Fruit fly (Drosophila melanogaster): ENCODE measurements around the gene Oatp74D.
A peak's percentile ranks its signal among the peaks of the same experiment; 100 is the strongest.

The Oatp74D gene

DNA sequence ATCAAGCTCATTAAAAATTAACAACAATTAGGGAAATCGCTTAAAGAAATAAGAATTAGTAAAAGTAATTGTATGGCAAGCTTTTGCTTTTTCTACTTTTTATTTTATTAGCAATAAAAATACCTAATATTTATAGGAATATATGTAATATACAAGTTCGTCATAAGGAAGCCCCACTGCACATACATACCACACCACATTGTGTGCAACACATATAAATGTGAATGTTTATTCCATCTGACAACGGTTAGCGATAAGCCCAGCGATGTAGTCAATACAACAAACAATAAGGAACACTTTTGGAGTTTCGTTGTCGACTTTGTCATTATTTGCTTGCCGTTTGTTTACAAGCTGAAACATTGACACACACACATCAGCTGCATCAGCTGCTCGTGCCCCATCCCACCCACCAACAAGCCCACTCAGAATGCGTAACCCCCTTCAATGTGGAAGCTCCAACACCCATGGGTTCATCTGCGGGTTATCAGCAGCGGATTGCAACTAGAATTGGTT, 1.6 kb upstream of the Oatp74D start:
- peak; percentile 20 for TF ChIP-seq CG17806 (tag; optimal IDR thresholded peaks at IDR 0.05)
- TF ChIP-seq EcR (GFP tag; optimal IDR thresholded peaks at IDR 0.05) = peak; percentile 50
- peak; percentile 36 for TF ChIP-seq CG9948 (tag; optimal IDR thresholded peaks at IDR 0.05)
- TF ChIP-seq Pif1A (GFP tag; optimal IDR thresholded peaks at IDR 0.05) = peak; percentile 46
- no peak for TF ChIP-seq CG10348 (GFP tag; IDR thresholded peaks at IDR 0.05)
- peak; percentile 26 for TF ChIP-seq CG15710 (tag; optimal IDR thresholded peaks at IDR 0.05)
- peak; percentile 25 for TF ChIP-seq CG34367 (tag; optimal IDR thresholded peaks at IDR 0.05)
- peak; percentile 72 for TF ChIP-seq gl (tag; optimal IDR thresholded peaks at IDR 0.05)
- TF ChIP-seq CG32121 (GFP tag; IDR thresholded peaks at IDR 0.05) = peak; percentile 38
- no peak for TF ChIP-seq Ets98B (GFP tag; IDR thresholded peaks at IDR 0.05)
- peak; percentile 59 for TF ChIP-seq Snoo (tag; optimal IDR thresholded peaks at IDR 0.05)
- TF ChIP-seq D1 (tag; optimal IDR thresholded peaks at IDR 0.05) = no peak
- peak; percentile 43 for TF ChIP-seq Pif1B (GFP tag; optimal IDR thresholded peaks at IDR 0.05)
- TF ChIP-seq CG13204 (GFP tag; optimal IDR thresholded peaks at IDR 0.05) = no peak
- peak; percentile 50 for TF ChIP-seq CG8159 (tag; optimal IDR thresholded peaks at IDR 0.05)
- peak; percentile 48 for TF ChIP-seq CG8301 (tag; optimal IDR thresholded peaks at IDR 0.05)
- TF ChIP-seq fd96Ca (GFP tag; IDR thresholded peaks at IDR 0.05) = no peak; the same call in 2 of the 3 replicates
- TF ChIP-seq rn (GFP tag; IDR thresholded peaks at IDR 0.05) = no peak
- TF ChIP-seq CG12605 (GFP tag; IDR thresholded peaks at IDR 0.05) = no peak
- TF ChIP-seq CG14655 (GFP tag; optimal IDR thresholded peaks at IDR 0.05) = peak; percentile 7
- 0 out of 3 replicates have a peak, but pooled peaks have one; percentile 11 for TF ChIP-seq CG4496 (GFP tag; IDR thresholded peaks at IDR 0.05)

- TF ChIP-seq rn (GFP tag; IDR thresholded peaks at IDR 0.05) (no peak), Pif1A (GFP tag; optimal IDR thresholded peaks at IDR 0.05) (no peak), D1 (tag; optimal IDR thresholded peaks at IDR 0.05) (no peak), Snoo (tag; optimal IDR thresholded peaks at IDR 0.05) (no peak), CG8301 (tag; optimal IDR thresholded peaks at IDR 0.05) (no peak), EcR (GFP tag; optimal IDR thresholded peaks at IDR 0.05) (no peak), CG4496 (GFP tag; IDR thresholded peaks at IDR 0.05) (no peak), CG9948 (tag; optimal IDR thresholded peaks at IDR 0.05) (no peak), fd96Ca (GFP tag; IDR thresholded peaks at IDR 0.05) (no peak), CG34367 (tag; optimal IDR thresholded peaks at IDR 0.05) (no peak), CG14655 (GFP tag; optimal IDR thresholded peaks at IDR 0.05) (no peak), CG17806 (tag; optimal IDR thresholded peaks at IDR 0.05) (no peak), CG12605 (GFP tag; IDR thresholded peaks at IDR 0.05) (no peak), Pif1B (GFP tag; optimal IDR thresholded peaks at IDR 0.05) (no peak), CG8159 (tag; optimal IDR thresholded peaks at IDR 0.05) (no peak), CG15710 (tag; optimal IDR thresholded peaks at IDR 0.05) (no peak), CG13204 (GFP tag; optimal IDR thresholded peaks at IDR 0.05) (no peak), Ets98B (GFP tag; IDR thresholded peaks at IDR 0.05) (no peak)
These were observed 788 bp upstream of the Oatp74D start, which contains the start of gene CG6333 for dm6 chr3L:17486130-17486529. TSS of gene CG6333 (minus strand) at chr3L:17486230.

- TF ChIP-seq CG4496 (GFP tag; IDR thresholded peaks at IDR 0.05) (no peak), EcR (GFP tag; optimal IDR thresholded peaks at IDR 0.05) (peak; percentile 20), Ets98B (GFP tag; IDR thresholded peaks at IDR 0.05) (no peak), CG8159 (tag; optimal IDR thresholded peaks at IDR 0.05) (no peak), CG10348 (GFP tag; IDR thresholded peaks at IDR 0.05) (no peak)
These were observed 1.9 kb downstream of the Oatp74D start for dm6 chr3L:17488622-17489391.

- no peak for TF ChIP-seq CG32121 (GFP tag; IDR thresholded peaks at IDR 0.05)
- TF ChIP-seq Pif1A (GFP tag; optimal IDR thresholded peaks at IDR 0.05) = no peak
- TF ChIP-seq CG13204 (GFP tag; optimal IDR thresholded peaks at IDR 0.05) = peak; percentile 74
- TF ChIP-seq CG17806 (tag; optimal IDR thresholded peaks at IDR 0.05) = no peak
- TF ChIP-seq CG4496 (GFP tag; IDR thresholded peaks at IDR 0.05) = 0 out of 3 replicates have a peak, but pooled peaks have one; percentile 10
- peak; percentile 90 for TF ChIP-seq EcR (GFP tag; optimal IDR thresholded peaks at IDR 0.05)
These were observed 4.7 kb downstream of the Oatp74D start for dm6 chr3L:17491646-17492045.

DNA sequence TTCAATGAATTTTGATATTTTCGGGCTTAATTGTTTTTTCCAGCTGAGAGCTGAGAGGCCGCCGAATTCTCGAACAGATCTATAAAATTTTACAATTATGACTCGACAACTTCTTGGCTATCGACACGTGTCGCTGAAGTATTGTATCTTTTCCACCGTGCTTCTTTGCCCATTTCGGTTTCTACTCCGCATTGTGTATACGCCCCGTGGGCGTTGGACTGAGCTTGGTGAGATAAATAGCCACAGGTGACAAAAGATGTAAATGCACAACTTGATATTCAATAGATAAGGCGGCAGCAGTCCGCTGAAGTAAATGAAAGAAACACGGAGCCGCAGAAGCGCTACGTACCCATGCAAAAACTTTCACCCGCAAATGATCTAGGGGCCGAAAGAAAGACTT, 6.3 kb downstream of the Oatp74D start:
- TF ChIP-seq Pif1A (GFP tag; optimal IDR thresholded peaks at IDR 0.05) = no peak
- no peak for TF ChIP-seq CG12605 (GFP tag; IDR thresholded peaks at IDR 0.05)
- no peak for TF ChIP-seq CG17806 (tag; optimal IDR thresholded peaks at IDR 0.05)
- no peak for TF ChIP-seq D1 (tag; optimal IDR thresholded peaks at IDR 0.05)
- no peak for TF ChIP-seq gl (tag; optimal IDR thresholded peaks at IDR 0.05)
- no peak for TF ChIP-seq CG8159 (tag; optimal IDR thresholded peaks at IDR 0.05)
- no peak for TF ChIP-seq Snoo (tag; optimal IDR thresholded peaks at IDR 0.05)
- TF ChIP-seq CG4496 (GFP tag; IDR thresholded peaks at IDR 0.05) = 0 out of 3 replicates have a peak, but pooled peaks have one; percentile 9

DNA sequence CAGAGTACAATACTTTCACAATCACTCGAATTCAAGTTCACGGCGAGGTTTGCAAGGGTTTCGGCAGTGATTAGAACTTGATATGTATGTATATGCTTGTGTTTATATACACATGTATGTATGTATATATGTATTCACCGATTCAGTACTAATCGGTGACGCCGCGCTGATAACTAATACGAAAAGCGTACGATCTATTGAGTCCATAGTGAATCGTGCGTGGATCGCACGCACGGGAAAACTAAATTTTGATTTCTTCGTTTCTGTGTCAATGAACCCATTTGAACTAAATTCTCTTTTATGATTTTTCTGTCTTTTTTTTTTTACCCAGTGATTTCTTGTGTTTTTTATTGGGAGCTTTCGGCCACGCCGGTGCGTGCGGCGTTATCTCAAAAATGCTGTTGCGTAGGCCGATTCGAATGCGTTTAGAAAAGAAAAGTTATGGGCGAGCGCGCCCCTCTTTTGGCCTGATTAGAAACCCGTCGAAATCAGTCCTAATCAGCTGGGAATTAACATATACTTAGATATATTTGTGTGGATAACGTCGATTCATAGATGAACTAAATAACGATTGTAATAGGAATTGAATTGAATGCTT, 7.0 kb downstream of the Oatp74D start:
- TF ChIP-seq fd96Ca (GFP tag; IDR thresholded peaks at IDR 0.05) (no peak), Pif1B (GFP tag; optimal IDR thresholded peaks at IDR 0.05) (no peak), CG15710 (tag; optimal IDR thresholded peaks at IDR 0.05) (no peak), CG13204 (GFP tag; optimal IDR thresholded peaks at IDR 0.05) (no peak), rn (GFP tag; IDR thresholded peaks at IDR 0.05) (no peak), Pif1A (GFP tag; optimal IDR thresholded peaks at IDR 0.05) (no peak), CG14655 (GFP tag; optimal IDR thresholded peaks at IDR 0.05) (no peak), D1 (tag; optimal IDR thresholded peaks at IDR 0.05) (no peak)
